Worm (Caenorhabditis elegans): ENCODE data around the gene T19C3.4.

DNA sequence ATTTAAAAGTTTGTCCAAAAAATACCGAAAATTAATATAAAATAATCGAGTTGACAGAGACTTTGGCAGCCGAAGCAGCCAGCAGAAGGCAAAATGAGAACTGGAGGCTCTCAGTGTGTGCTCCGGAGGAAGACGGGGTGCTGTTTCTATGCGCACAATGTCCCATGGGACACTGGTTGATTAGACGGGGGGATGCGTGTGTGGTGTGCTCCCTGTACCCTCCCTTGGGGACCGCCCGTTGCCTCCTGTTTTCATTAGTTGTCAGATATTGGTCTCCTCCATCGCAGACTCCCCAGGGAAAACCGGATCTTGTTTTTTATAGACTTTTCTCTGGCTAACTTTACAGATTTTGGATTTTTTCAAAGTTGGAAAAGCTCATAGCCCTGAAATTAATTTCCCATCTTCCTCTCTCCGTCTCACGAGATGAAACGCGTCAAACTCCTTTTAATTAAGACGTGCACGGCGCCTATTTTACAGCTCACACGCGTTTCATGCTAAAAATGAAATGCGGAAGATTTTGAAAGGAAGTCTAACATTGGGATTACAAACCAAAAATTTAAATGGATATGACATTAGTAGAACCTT is 45.2 kb upstream of the T19C3.4 start, which contains the start of gene C09F5.3:
- TF ChIP-seq F10E7.11 (tag; optimal IDR thresholded peaks at IDR 0.05) (no peak), nfya-1 (tag; optimal IDR thresholded peaks at IDR 0.05; ENCODE audit: borderline replicate concordance, insufficient read depth) (no peak), B0035.1 (tag; optimal IDR thresholded peaks at IDR 0.05) (no peak), B0336.3 (GFP tag; IDR thresholded peaks at IDR 0.05) (no peak), F49E8.2 (tag; optimal IDR thresholded peaks at IDR 0.05; ENCODE audit: insufficient read depth) (no peak)
